Fruit fly (Drosophila melanogaster) whole organism, pupa: ENCODE measurements around the gene primo-2.

ENCODE experiments used
- CG10348 ChIP-seq: fragments of 200-800 bp; sonication (Bioruptor generic); IDR thresholded peaks from 2 replicates; pipeline ENCODE4 v1.3.6; 2022; ENCODE audit warnings: missing biosample characterization, missing genetic modification characterization
- CG12605 ChIP-seq: fragments of 200-800 bp; sonication (Bioruptor generic); IDR thresholded peaks from 2 replicates; pipeline ENCODE4 v1.3.6; 2022; ENCODE audit warnings: missing biosample characterization, missing genetic modification characterization
- CG13204 ChIP-seq: fragments of 200-800 bp; sonication (Bioruptor generic); optimal IDR thresholded peaks from 2 replicates; lab custom pipeline; 2018; ENCODE audit warnings: missing biosample characterization, mild to moderate bottlenecking, missing genetic modification characterization, moderate library complexity
- CG15710 ChIP-seq: fragments of 200-800 bp; sonication (Bioruptor generic); optimal IDR thresholded peaks from 2 replicates; lab custom pipeline; 2018; ENCODE audit warnings: missing biosample characterization, mild to moderate bottlenecking, missing genetic modification characterization, moderate library complexity
- CG32121 ChIP-seq: fragments of 200-800 bp; sonication (Bioruptor generic); IDR thresholded peaks from 2 replicates; pipeline ENCODE4 v1.3.6; 2022; ENCODE audit warnings: missing biosample characterization, missing genetic modification characterization
- CG34367 ChIP-seq: fragments of 200-800 bp; sonication (Bioruptor generic); optimal IDR thresholded peaks from 2 replicates; lab custom pipeline; 2018; ENCODE audit warnings: missing biosample characterization, mild to moderate bottlenecking, missing genetic modification characterization
- CG8301 ChIP-seq: fragments of 200-800 bp; sonication (Bioruptor generic); optimal IDR thresholded peaks from 2 replicates; lab custom pipeline; 2018; ENCODE audit warnings: missing biosample characterization, mild to moderate bottlenecking, missing genetic modification characterization
- D1 ChIP-seq: fragments of 200-800 bp; sonication (Bioruptor generic); optimal IDR thresholded peaks from 2 replicates; lab custom pipeline; 2018; ENCODE audit warnings: missing biosample characterization, mild to moderate bottlenecking, missing genetic modification characterization, moderate library complexity
- Snoo ChIP-seq: fragments of 200-800 bp; sonication (Bioruptor generic); optimal IDR thresholded peaks from 3 replicates; lab custom pipeline; 2017; ENCODE audit warnings: missing biosample characterization, mild to moderate bottlenecking, missing genetic modification characterization, inconsistent platforms
- rn ChIP-seq: fragments of 200-800 bp; sonication (Bioruptor generic); IDR thresholded peaks from 2 replicates; pipeline ENCODE4 v1.3.6; 2022; ENCODE audit warnings: missing biosample characterization, missing genetic modification characterization

DNA sequence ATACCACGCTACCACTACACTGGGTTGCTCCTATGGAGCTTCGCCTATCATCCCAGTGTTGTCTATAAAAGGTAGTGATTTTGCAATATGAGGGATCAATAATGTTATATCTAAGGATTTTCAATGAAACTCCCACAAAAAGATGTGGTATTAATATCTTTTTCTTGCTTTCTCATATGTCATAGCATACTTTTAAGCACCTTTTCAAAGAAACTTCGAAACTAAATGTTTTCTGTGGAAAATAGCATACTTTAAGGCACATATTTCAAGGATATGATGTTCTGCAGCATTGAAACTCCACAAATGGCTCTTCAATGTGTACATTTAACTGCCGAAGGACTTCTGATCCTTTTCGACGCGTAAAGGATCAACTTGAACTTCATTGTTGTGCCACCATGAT, 38.7 kb downstream of the primo-2 start:
- TF ChIP-seq CG8301 (tag; lab: Kevin White, UChicago) = no peak
- no peak for TF ChIP-seq CG32121
- no peak for TF ChIP-seq Snoo (tag; lab: Kevin White, UChicago)
- TF ChIP-seq CG10348 (GFP tag; lab: Robert Waterston, UW) = no peak
- no peak for TF ChIP-seq D1 (tag; lab: Kevin White, UChicago)
- no peak for TF ChIP-seq rn (GFP tag; lab: Robert Waterston, UW)
- TF ChIP-seq CG13204 = no peak
- no peak for TF ChIP-seq CG12605 (GFP tag; lab: Robert Waterston, UW)
- no peak for TF ChIP-seq CG34367 (tag; lab: Kevin White, UChicago)
- no peak for TF ChIP-seq CG15710
